Fruit fly (Drosophila melanogaster): ENCODE measurements around the gene p38c.

The p38c gene

dm6 chr3R:24161173-24161811 is 11.3 kb upstream of the p38c start, which contains the start of the genes Myo95E and TBC1d7 (continued):
- TF ChIP-seq Xrp1 (GFP tag; IDR thresholded peaks at IDR 0.05), result peak; percentile 96
- TF ChIP-seq Rfx (GFP tag; IDR thresholded peaks at IDR 0.05), result peak; percentile 95
- TF ChIP-seq CG16815 (GFP tag; optimal IDR thresholded peaks at IDR 0.05), result peak; percentile 79
- TF ChIP-seq exex (tag; optimal IDR thresholded peaks at IDR 0.05), result peak; percentile 53
- TF ChIP-seq zfh1 (GFP tag; IDR thresholded peaks at IDR 0.05), result peak; percentile 93
- peak; percentile 83 for TF ChIP-seq Oli (tag; optimal IDR thresholded peaks at IDR 0.05)
- TF ChIP-seq ara (GFP tag; IDR thresholded peaks at IDR 0.05), result peak; percentile 94
- TF ChIP-seq H2.0 (GFP tag; IDR thresholded peaks at IDR 0.05), result peak; percentile 76
- peak; percentile 93 for TF ChIP-seq rib (GFP tag; IDR thresholded peaks at IDR 0.05)
- TF ChIP-seq CG17912 (GFP tag; optimal IDR thresholded peaks at IDR 0.05), result peak; percentile 21
- TF ChIP-seq CG15696 (tag; optimal IDR thresholded peaks at IDR 0.05), result peak; percentile 71
- TF ChIP-seq CG1602 (GFP tag; optimal IDR thresholded peaks at IDR 0.05), result peak; percentile 86
- TF ChIP-seq h (optimal IDR thresholded peaks at IDR 0.05), result no peak
- peak; percentile 97 for TF ChIP-seq tgo (GFP tag; IDR thresholded peaks at IDR 0.05)
- no peak for TF ChIP-seq CG10543 (GFP tag; optimal IDR thresholded peaks at IDR 0.05)
- TF ChIP-seq Aef1 (GFP tag; IDR thresholded peaks at IDR 0.05), result peak; percentile 97
- TF ChIP-seq Fer2 (tag; optimal IDR thresholded peaks at IDR 0.05), result peak; percentile 73
- no peak for TF ChIP-seq CG14965 (GFP tag; optimal IDR thresholded peaks at IDR 0.05; ENCODE audit: borderline replicate concordance)
- no peak for TF ChIP-seq gro (GFP tag; optimal IDR thresholded peaks at IDR 0.05)
- peak; percentile 83 for TF ChIP-seq CG18764 (GFP tag; optimal IDR thresholded peaks at IDR 0.05)
- TF ChIP-seq slp2 (GFP tag; optimal IDR thresholded peaks at IDR 0.05), result no peak
- TF ChIP-seq cad (GFP tag; optimal IDR thresholded peaks at IDR 0.05), result no peak
- TF ChIP-seq sc (optimal IDR thresholded peaks at IDR 0.05), result no peak
- peak; percentile 71 for TF ChIP-seq sc (GFP tag; optimal IDR thresholded peaks at IDR 0.05)
- TF ChIP-seq Xbp1 (GFP tag; optimal IDR thresholded peaks at IDR 0.05), result peak; percentile 89
- TF ChIP-seq gcm (GFP tag; optimal IDR thresholded peaks at IDR 0.05), result no peak
- peak; percentile 10 for TF ChIP-seq Dp (GFP tag; optimal IDR thresholded peaks at IDR 0.05)
- TF ChIP-seq CG6654 (GFP tag; optimal IDR thresholded peaks at IDR 0.05), result peak; percentile 58
- no peak; the same call in 2 of the 3 replicates for TF ChIP-seq zen2 (GFP tag; IDR thresholded peaks at IDR 0.05; ENCODE audit: partially characterized antibody)
- TF ChIP-seq emc (GFP tag; optimal IDR thresholded peaks at IDR 0.05), result peak; percentile 50
- peak; percentile 58 for TF ChIP-seq CG2875 (GFP tag; optimal IDR thresholded peaks at IDR 0.05)
- peak; percentile 92 for TF ChIP-seq CG17361 (GFP tag; IDR thresholded peaks at IDR 0.05)
- TF ChIP-seq trh (GFP tag; optimal IDR thresholded peaks at IDR 0.05), result peak; percentile 71
- TF ChIP-seq CG16863 (GFP tag; optimal IDR thresholded peaks at IDR 0.05), result peak; percentile 6
- peak; percentile 96 for TF ChIP-seq Atf6 (GFP tag; IDR thresholded peaks at IDR 0.05)
- TF ChIP-seq CG7786 (GFP tag; optimal IDR thresholded peaks at IDR 0.05), result peak; percentile 15
- no peak for TF ChIP-seq nau (GFP tag; optimal IDR thresholded peaks at IDR 0.05)
- no peak for TF ChIP-seq jing (GFP tag; optimal IDR thresholded peaks at IDR 0.05)
- peak; percentile 4 for TF ChIP-seq ab (GFP tag; optimal IDR thresholded peaks at IDR 0.05)
- peak; percentile 92 for TF ChIP-seq CG12659 (GFP tag; optimal IDR thresholded peaks at IDR 0.05)
- TF ChIP-seq Ssrp (tag; optimal IDR thresholded peaks at IDR 0.05), result peak; percentile 86
- TF ChIP-seq Dip2 (GFP tag; IDR thresholded peaks at IDR 0.05), result no peak
- TF ChIP-seq CG13287 (GFP tag; IDR thresholded peaks at IDR 0.05; ENCODE audit: partially characterized antibody), result peak; percentile 82
- TF ChIP-seq fd64A (GFP tag; optimal IDR thresholded peaks at IDR 0.05), result no peak
- no peak for TF ChIP-seq CG10565 (GFP tag; optimal IDR thresholded peaks at IDR 0.05)
- peak; percentile 60 for TF ChIP-seq CrebB (tag; optimal IDR thresholded peaks at IDR 0.05)
- peak; percentile 89 for TF ChIP-seq CG10366 (GFP tag; IDR thresholded peaks at IDR 0.05)
- TF ChIP-seq CG9437 (GFP tag; optimal IDR thresholded peaks at IDR 0.05), result peak; percentile 81
- peak; percentile 90 for TF ChIP-seq CG7372 (GFP tag; IDR thresholded peaks at IDR 0.05)
- TF ChIP-seq CG12155 (GFP tag; optimal IDR thresholded peaks at IDR 0.05), result peak; percentile 79
- no peak for TF ChIP-seq HLHmδ (GFP tag; optimal IDR thresholded peaks at IDR 0.05)

All from whole organism, embryonic.